Worm (Caenorhabditis elegans) whole organism, L4/young adult: ENCODE measurements around the gene lido-5.

Source experiments
- W03F9.2 ChIP-seq: fragments of 150-350 bp; optimal IDR thresholded peaks from 2 replicates; lab custom pipeline; 2014; ENCODE audit warnings: missing biosample characterization, missing genetic modification characterization
- dao-5 ChIP-seq: sonication (generic microtip); optimal IDR thresholded peaks from 2 replicates; lab custom pipeline; 2016; ENCODE audit warnings: missing genotype, missing genetic modification characterization, moderate library complexity, missing compliant biosample characterization
- him-1 ChIP-seq: sonication (generic microtip); optimal IDR thresholded peaks from 2 replicates; lab custom pipeline; 2016; ENCODE audit warnings: missing genotype, missing genetic modification reagents, missing genetic modification characterization, missing compliant biosample characterization

DNA sequence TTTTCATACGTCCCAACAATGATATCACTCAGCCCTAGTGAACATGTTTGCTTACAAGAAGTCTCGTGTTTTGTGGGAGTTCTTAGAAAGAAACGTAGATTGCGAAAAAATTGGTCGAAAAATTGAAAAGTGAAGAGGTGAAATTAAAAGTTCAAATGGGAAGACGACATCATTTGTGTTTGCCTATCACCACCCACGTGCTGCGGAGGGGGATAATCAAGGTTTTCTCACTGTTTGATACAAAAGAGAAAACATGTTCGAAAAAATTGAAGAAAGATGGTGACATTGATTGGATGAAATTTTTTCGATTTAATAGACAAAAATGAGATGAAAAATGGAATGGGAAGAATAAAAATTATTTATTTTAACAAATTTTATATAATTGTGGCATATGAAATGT is 40.0 kb downstream of the lido-5 start:
- no peak for TF ChIP-seq him-1 (tag; lab: Kevin White, UChicago)
- TF ChIP-seq dao-5 (tag; lab: Kevin White, UChicago), result no peak
- TF ChIP-seq W03F9.2 (tag; lab: Kevin White, UChicago), result no peak
